Fruit fly (Drosophila melanogaster): ENCODE results near the gene CG9915.

Gene CG9915

dm6 chrX:16323063-16323462, 10.1 kb upstream of the CG9915 start, which contains the start of the genes CG9917 and CG32579 (continued):
- TF ChIP-seq Myb (GFP tag; optimal IDR thresholded peaks at IDR 0.05), result peak; percentile 0
- TF ChIP-seq knrl (GFP tag; IDR thresholded peaks at IDR 0.05; ENCODE audit: partially characterized antibody), result peak; percentile 76
- TF ChIP-seq CG30020 (tag; optimal IDR thresholded peaks at IDR 0.05), result peak; percentile 28
- TF ChIP-seq Pdp1 (GFP tag; optimal IDR thresholded peaks at IDR 0.05), result peak in 1 of 2 experiments; percentile 6
- TF ChIP-seq Spps (tag; optimal IDR thresholded peaks at IDR 0.05), result no peak
- no peak for TF ChIP-seq CG2875 (GFP tag; optimal IDR thresholded peaks at IDR 0.05)
- peak; percentile 37 for TF ChIP-seq CG13894 (tag; optimal IDR thresholded peaks at IDR 0.05)
- TF ChIP-seq CG8478 (optimal IDR thresholded peaks at IDR 0.05), result no peak
- no peak for TF ChIP-seq Side (GFP tag; optimal IDR thresholded peaks at IDR 0.05)
- no peak for TF ChIP-seq CG2120 (GFP tag; optimal IDR thresholded peaks at IDR 0.05)
- TF ChIP-seq fd96Cb (tag; optimal IDR thresholded peaks at IDR 0.05), result no peak
- peak; percentile 7 for TF ChIP-seq sug (tag; optimal IDR thresholded peaks at IDR 0.05)
- TF ChIP-seq nom (GFP tag; optimal IDR thresholded peaks at IDR 0.05), result peak; percentile 34
- no peak for TF ChIP-seq pnt (GFP tag; optimal IDR thresholded peaks at IDR 0.05)
- no peak for TF ChIP-seq HLH54F (GFP tag; optimal IDR thresholded peaks at IDR 0.05)
- TF ChIP-seq CG4730 (GFP tag; IDR thresholded peaks at IDR 0.05), result no peak
- TF ChIP-seq zen (tag; optimal IDR thresholded peaks at IDR 0.05), result peak; percentile 23
- TF ChIP-seq yki (optimal IDR thresholded peaks at IDR 0.05), result no peak
- peak; percentile 10 for TF ChIP-seq CoRest (tag; optimal IDR thresholded peaks at IDR 0.05)
- no peak for TF ChIP-seq CG8089 (GFP tag; optimal IDR thresholded peaks at IDR 0.05)
- peak; percentile 72 for TF ChIP-seq sens (GFP tag)
- no peak for TF ChIP-seq Hmx (GFP tag; optimal IDR thresholded peaks at IDR 0.05)
- no peak for TF ChIP-seq org-1 (GFP tag; optimal IDR thresholded peaks at IDR 0.05)
- peak; percentile 86 for TF ChIP-seq CG6791 (GFP tag; IDR thresholded peaks at IDR 0.05; ENCODE audit: partially characterized antibody)
- TF ChIP-seq HmgZ (tag; optimal IDR thresholded peaks at IDR 0.05), result peak; percentile 67
- peak; percentile 28 for TF ChIP-seq CG4617 (GFP tag; optimal IDR thresholded peaks at IDR 0.05; ENCODE audit: borderline replicate concordance)
- TF ChIP-seq hbn (GFP tag; IDR thresholded peaks at IDR 0.05; ENCODE audit: partially characterized antibody), result peak; percentile 76
- TF ChIP-seq CG18619 (GFP tag; optimal IDR thresholded peaks at IDR 0.05), result no peak
- TF ChIP-seq CG2712 (tag; optimal IDR thresholded peaks at IDR 0.05), result no peak
- TF ChIP-seq ham (GFP tag; IDR thresholded peaks at IDR 0.05), result no peak
- TF ChIP-seq H2.0 (GFP tag; IDR thresholded peaks at IDR 0.05), result no peak
- TF ChIP-seq CG14667 (GFP tag; IDR thresholded peaks at IDR 0.05), result no peak
- TF ChIP-seq NFAT (GFP tag; IDR thresholded peaks at IDR 0.05), result peak; percentile 34; the same call in 1 of the 2 replicates
- no peak for TF ChIP-seq disco-r (GFP tag; optimal IDR thresholded peaks at IDR 0.05)
- no peak for TF ChIP-seq Dek (tag; optimal IDR thresholded peaks at IDR 0.05)
- no peak for TF ChIP-seq ac (GFP tag; optimal IDR thresholded peaks at IDR 0.05)
- TF ChIP-seq Dll (GFP tag; IDR thresholded peaks at IDR 0.05; ENCODE audit: partially characterized antibody), result peak; percentile 77
- TF ChIP-seq Doc3 (GFP tag; IDR thresholded peaks at IDR 0.05; ENCODE audit: partially characterized antibody), result peak; percentile 63
- no peak for TF ChIP-seq CG4854 (GFP tag; optimal IDR thresholded peaks at IDR 0.05)
- TF ChIP-seq CG30431 (GFP tag; optimal IDR thresholded peaks at IDR 0.05), result no peak
- TF ChIP-seq CG13775 (GFP tag; optimal IDR thresholded peaks at IDR 0.05), result no peak
- no peak for TF ChIP-seq CG3281 (GFP tag; optimal IDR thresholded peaks at IDR 0.05)
- no peak for TF ChIP-seq Nf-YB (GFP tag; optimal IDR thresholded peaks at IDR 0.05)
- TF ChIP-seq emc (GFP tag; optimal IDR thresholded peaks at IDR 0.05), result no peak
- TF ChIP-seq CG5245 (GFP tag; optimal IDR thresholded peaks at IDR 0.05), result no peak
- TF ChIP-seq CG12659 (GFP tag; optimal IDR thresholded peaks at IDR 0.05), result peak; percentile 56
- peak; percentile 66 for TF ChIP-seq E2f2 (GFP tag; IDR thresholded peaks at IDR 0.05)
- peak; percentile 28 for TF ChIP-seq Med (GFP tag)
- TF ChIP-seq kay (GFP tag; optimal IDR thresholded peaks at IDR 0.05), result no peak
- TF ChIP-seq stc (GFP tag; IDR thresholded peaks at IDR 0.05), result no peak
- no peak for TF ChIP-seq CG10959 (GFP tag; IDR thresholded peaks at IDR 0.05)
- 0 out of 2 replicates have a peak, but pooled peaks have one; percentile 19 for TF ChIP-seq CG3847 (GFP tag; IDR thresholded peaks at IDR 0.05)

All from whole organism, embryonic.